Fruit fly (Drosophila melanogaster) whole organism, embryonic: Measurements from ENCODE around the gene Mtr3.

Experiments used
- Ada2b ChIP-seq: fragments of 200-800 bp; sonication (Bioruptor generic); IDR thresholded peaks from 2 replicates; pipeline ENCODE4 v1.3.6; 2022; ENCODE audit warnings: missing biosample characterization, missing genetic modification characterization
- Awh ChIP-seq: fragments of 200-800 bp; sonication (Bioruptor generic); IDR thresholded peaks from 2 replicates; pipeline ENCODE4, ENCODE4 v1.3.6; 2022; ENCODE audit warnings: missing biosample characterization, missing genetic modification characterization
- Blimp-1 ChIP-seq: fragments of 200-800 bp; sonication (Bioruptor generic); optimal IDR thresholded peaks from 3 replicates; lab custom pipeline; 2018; ENCODE audit warnings: missing biosample characterization, missing genetic modification characterization, mild to moderate bottlenecking, moderate library complexity, missing genetic modification reagents
- Bteb2 ChIP-seq: fragments of 200-800 bp; sonication (Bioruptor generic); optimal IDR thresholded peaks from 2 replicates; lab custom pipeline; 2016; ENCODE audit warnings: missing biosample characterization, missing genetic modification characterization
- C15 ChIP-seq: fragments of 200-800 bp; sonication (Bioruptor generic); IDR thresholded peaks from 3 replicates; pipeline ENCODE4 v1.3.6; 2022; ENCODE audit warnings: missing biosample characterization, missing genetic modification characterization
- CG10274 ChIP-seq: fragments of 200-800 bp; sonication (Bioruptor generic); optimal IDR thresholded peaks from 3 replicates; lab custom pipeline; 2017; ENCODE audit warnings: missing biosample characterization, mild to moderate bottlenecking, missing genetic modification characterization
- CG10462 ChIP-seq: fragments of 200-800 bp; sonication (Bioruptor generic); optimal IDR thresholded peaks from 2 replicates; lab custom pipeline; 2016; ENCODE audit warnings: missing biosample characterization, missing genetic modification characterization
- CG13296 ChIP-seq: fragments of 200-800 bp; sonication (Bioruptor generic); optimal IDR thresholded peaks from 3 replicates; lab custom pipeline; 2018; ENCODE audit warnings: missing biosample characterization, mild to moderate bottlenecking, missing genetic modification characterization
- CG13624 ChIP-seq: fragments of 200-800 bp; sonication (Bioruptor generic); optimal IDR thresholded peaks from 2 replicates; lab custom pipeline; 2016; ENCODE audit warnings: missing biosample characterization, missing genetic modification characterization
- CG16863 ChIP-seq: fragments of 200-800 bp; sonication (Bioruptor generic); optimal IDR thresholded peaks from 3 replicates; lab custom pipeline; 2016; ENCODE audit warnings: missing biosample characterization, missing genetic modification characterization
- CG17359 ChIP-seq: fragments of 200-800 bp; sonication (Bioruptor generic); optimal IDR thresholded peaks from 3 replicates; lab custom pipeline; 2018; ENCODE audit warnings: missing biosample characterization, mild to moderate bottlenecking, missing genetic modification characterization, moderate library complexity
- CG2120 ChIP-seq: fragments of 200-800 bp; sonication (Bioruptor generic); optimal IDR thresholded peaks from 3 replicates; lab custom pipeline; 2016; ENCODE audit warnings: missing biosample characterization, missing genetic modification characterization
- CG2129 ChIP-seq: fragments of 200-800 bp; sonication (Bioruptor generic); IDR thresholded peaks from 2 replicates; pipeline ENCODE4 v1.3.6; 2022; ENCODE audit warnings: missing biosample characterization, missing genetic modification characterization; ENCODE audit not compliant: partially characterized antibody
- CG31441 ChIP-seq: fragments of 200-800 bp; sonication (Bioruptor generic); IDR thresholded peaks from 2 replicates; pipeline ENCODE4 v1.3.6; 2022; ENCODE audit warnings: missing biosample characterization, missing genetic modification characterization
- CG3163 ChIP-seq: fragments of 200-800 bp; sonication (Bioruptor generic); optimal IDR thresholded peaks from 3 replicates; lab custom pipeline; 2016; ENCODE audit warnings: missing biosample characterization, missing genetic modification characterization
- CG34224 ChIP-seq: fragments of 200-800 bp; sonication (Bioruptor generic); IDR thresholded peaks from 3 replicates; pipeline ENCODE4 v1.3.6; 2022; ENCODE audit warnings: missing biosample characterization, missing genetic modification characterization; ENCODE audit not compliant: partially characterized antibody
- CG3995 ChIP-seq: fragments of 200-800 bp; sonication (Bioruptor generic); optimal IDR thresholded peaks from 3 replicates; lab custom pipeline; 2016; ENCODE audit warnings: missing biosample characterization, missing genetic modification characterization
- CG42726 ChIP-seq: fragments of 200-800 bp; sonication (Bioruptor generic); IDR thresholded peaks from 2 replicates; pipeline ENCODE4 v1.3.6; 2022; ENCODE audit warnings: missing biosample characterization, missing genetic modification characterization; ENCODE audit not compliant: partially characterized antibody
- CG4617 ChIP-seq: fragments of 200-800 bp; sonication (Bioruptor generic); optimal IDR thresholded peaks from 3 replicates; lab custom pipeline; 2016; ENCODE audit warnings: missing biosample characterization, missing genetic modification characterization, borderline replicate concordance
- CG7556 ChIP-seq: fragments of 200-800 bp; sonication (Bioruptor generic); optimal IDR thresholded peaks from 2 replicates; lab custom pipeline; 2017; ENCODE audit warnings: missing biosample characterization, mild to moderate bottlenecking, missing genetic modification characterization
- CG7963 ChIP-seq: fragments of 200-800 bp; sonication (Bioruptor generic); IDR thresholded peaks from 3 replicates; pipeline ENCODE4 v1.3.6; 2022; ENCODE audit warnings: missing biosample characterization, missing genetic modification characterization; ENCODE audit not compliant: partially characterized antibody
- CG7987 ChIP-seq: fragments of 200-800 bp; sonication (Bioruptor generic); optimal IDR thresholded peaks from 2 replicates; lab custom pipeline; 2018; ENCODE audit warnings: missing biosample characterization, mild to moderate bottlenecking, missing genetic modification characterization, moderate library complexity
- CG9727 ChIP-seq: fragments of 200-800 bp; sonication (Bioruptor generic); optimal IDR thresholded peaks from 3 replicates; lab custom pipeline; 2017; ENCODE audit warnings: missing biosample characterization, mild to moderate bottlenecking, missing genetic modification characterization
- D19B ChIP-seq: fragments of 200-800 bp; sonication (Bioruptor generic); optimal IDR thresholded peaks from 2 replicates; lab custom pipeline; 2017; ENCODE audit warnings: missing biosample characterization, mild to moderate bottlenecking, missing genetic modification characterization
- Dfd ChIP-seq, 2 experiments: fragments of >200 bp; optimal IDR thresholded peaks; 2 replicates each; lab custom pipeline; 2017; ENCODE audit warnings: missing biosample characterization in 2 of 2, missing genetic modification characterization in 2 of 2
- Gug ChIP-seq: fragments of 200-800 bp; sonication (Bioruptor generic); IDR thresholded peaks from 4 replicates; pipeline ENCODE4 v1.3.6; 2022; ENCODE audit warnings: missing biosample characterization, missing genetic modification characterization
- HHEX ChIP-seq: fragments of 200-800 bp; sonication (Bioruptor generic); optimal IDR thresholded peaks from 3 replicates; lab custom pipeline; 2017; ENCODE audit warnings: missing biosample characterization, mild to moderate bottlenecking, missing genetic modification characterization, missing genetic modification reagents
- Lhr ChIP-seq: fragments of 200-800 bp; sonication (Bioruptor generic); optimal IDR thresholded peaks from 3 replicates; lab custom pipeline; 2017; ENCODE audit warnings: mild to moderate bottlenecking, missing biosample characterization, missing genetic modification reagents, missing genetic modification characterization
- Ptx1 ChIP-seq: fragments of 200-800 bp; sonication (Bioruptor generic); IDR thresholded peaks from 2 replicates; pipeline ENCODE4 v1.3.6; 2022; ENCODE audit warnings: missing biosample characterization, missing genetic modification characterization
- Spps ChIP-seq: fragments of 200-800 bp; sonication (Bioruptor generic); optimal IDR thresholded peaks from 2 replicates; lab custom pipeline; 2018; ENCODE audit warnings: missing biosample characterization, mild to moderate bottlenecking, missing genetic modification characterization
- TFAM ChIP-seq: fragments of 200-800 bp; sonication (Bioruptor generic); optimal IDR thresholded peaks from 2 replicates; lab custom pipeline; 2017; ENCODE audit warnings: missing biosample characterization, missing genetic modification characterization, inconsistent platforms
- Xbp1 ChIP-seq: fragments of 200-800 bp; sonication (Bioruptor generic); optimal IDR thresholded peaks from 3 replicates; lab custom pipeline; 2016; ENCODE audit warnings: missing biosample characterization, mild to moderate bottlenecking, missing genetic modification characterization
- ash1 ChIP-seq: fragments of 200-800 bp; sonication (Bioruptor generic); optimal IDR thresholded peaks from 2 replicates; lab custom pipeline; 2018; ENCODE audit warnings: missing biosample characterization, mild to moderate bottlenecking, missing genetic modification characterization
- br ChIP-seq: fragments of >200 bp; optimal IDR thresholded peaks from 2 replicates; lab custom pipeline; 2017
- crp ChIP-seq, 2 experiments: fragments of 200-800 bp; sonication (Bioruptor generic); optimal IDR thresholded peaks; 2 replicates in 1 of 2; 3 replicates in 1 of 2; lab custom pipeline; 2017; ENCODE audit warnings: missing biosample characterization in 2 of 2, missing genetic modification characterization in 2 of 2, mild to moderate bottlenecking in 1 of 2, moderate library complexity in 1 of 2
- cwo ChIP-seq: fragments of 200-800 bp; sonication (Bioruptor generic); optimal IDR thresholded peaks from 3 replicates; lab custom pipeline; 2017; ENCODE audit warnings: missing biosample characterization, missing genetic modification characterization, mild to moderate bottlenecking, moderate library complexity, missing genetic modification reagents
- da ChIP-seq: fragments of 200-800 bp; sonication (Bioruptor generic); optimal IDR thresholded peaks from 2 replicates; lab custom pipeline; 2016; ENCODE audit warnings: missing biosample characterization, missing genetic modification characterization
- danr ChIP-seq: fragments of 200-800 bp; sonication (Bioruptor generic); IDR thresholded peaks from 2 replicates; pipeline ENCODE4 v1.3.6; 2022; ENCODE audit warnings: missing biosample characterization, missing genetic modification characterization
- ewg ChIP-seq: fragments of 200-800 bp; sonication (Bioruptor generic); optimal IDR thresholded peaks from 3 replicates; lab custom pipeline; 2017; ENCODE audit warnings: mild to moderate bottlenecking, missing biosample characterization, missing genetic modification reagents, missing genetic modification characterization
- fd102C ChIP-seq: fragments of 200-800 bp; sonication (Bioruptor generic); optimal IDR thresholded peaks from 2 replicates; lab custom pipeline; 2018; ENCODE audit warnings: missing biosample characterization, mild to moderate bottlenecking, missing genetic modification characterization, moderate library complexity
- gem ChIP-seq: fragments of 200-800 bp; sonication (Bioruptor generic); optimal IDR thresholded peaks from 2 replicates; lab custom pipeline; 2019; ENCODE audit warnings: missing biosample characterization, mild to moderate bottlenecking, missing genetic modification characterization, moderate library complexity
- hth ChIP-seq: fragments of >200 bp; optimal IDR thresholded peaks from 2 replicates; lab custom pipeline; 2017; ENCODE audit warnings: inconsistent platforms
- nerfin-2 ChIP-seq: fragments of 200-800 bp; sonication (Bioruptor generic); IDR thresholded peaks from 2 replicates; pipeline ENCODE4 v1.3.6; 2022; ENCODE audit warnings: missing biosample characterization, missing genetic modification characterization; ENCODE audit not compliant: partially characterized antibody
- prd ChIP-seq, 3 experiments: fragments of >200 bp in 2 of 3; fragments of 200-800 bp in 1 of 3; sonication (Bioruptor generic) in 1 of 3; optimal IDR thresholded peaks in 2 of 3; IDR thresholded peaks in 1 of 3; 2 replicates in 2 of 3; 3 replicates in 1 of 3; pipeline versions ENCODE4 v1.3.6 to Lab custom; 2017 to 2022; ENCODE audit warnings: missing biosample characterization in 1 of 3, missing genetic modification characterization in 1 of 3
- so ChIP-seq: fragments of 200-800 bp; sonication (Bioruptor generic); IDR thresholded peaks from 3 replicates; pipeline ENCODE4 v1.3.6; 2022; ENCODE audit warnings: missing biosample characterization, missing genetic modification characterization
- ssp ChIP-seq: fragments of 200-800 bp; sonication (Bioruptor generic); IDR thresholded peaks from 2 replicates; pipeline ENCODE4 v1.3.6; 2022; ENCODE audit warnings: missing biosample characterization, missing genetic modification characterization
- sug ChIP-seq: fragments of 200-800 bp; optimal IDR thresholded peaks from 2 replicates; lab custom pipeline; 2019; ENCODE audit warnings: missing biosample characterization, mild to moderate bottlenecking, missing genetic modification characterization, moderate library complexity
- zen ChIP-seq: fragments of 200-800 bp; sonication (Bioruptor generic); optimal IDR thresholded peaks from 3 replicates; lab custom pipeline; 2018; ENCODE audit warnings: missing biosample characterization, mild to moderate bottlenecking, missing genetic modification characterization, moderate library complexity

Mtr3 gene

DNA sequence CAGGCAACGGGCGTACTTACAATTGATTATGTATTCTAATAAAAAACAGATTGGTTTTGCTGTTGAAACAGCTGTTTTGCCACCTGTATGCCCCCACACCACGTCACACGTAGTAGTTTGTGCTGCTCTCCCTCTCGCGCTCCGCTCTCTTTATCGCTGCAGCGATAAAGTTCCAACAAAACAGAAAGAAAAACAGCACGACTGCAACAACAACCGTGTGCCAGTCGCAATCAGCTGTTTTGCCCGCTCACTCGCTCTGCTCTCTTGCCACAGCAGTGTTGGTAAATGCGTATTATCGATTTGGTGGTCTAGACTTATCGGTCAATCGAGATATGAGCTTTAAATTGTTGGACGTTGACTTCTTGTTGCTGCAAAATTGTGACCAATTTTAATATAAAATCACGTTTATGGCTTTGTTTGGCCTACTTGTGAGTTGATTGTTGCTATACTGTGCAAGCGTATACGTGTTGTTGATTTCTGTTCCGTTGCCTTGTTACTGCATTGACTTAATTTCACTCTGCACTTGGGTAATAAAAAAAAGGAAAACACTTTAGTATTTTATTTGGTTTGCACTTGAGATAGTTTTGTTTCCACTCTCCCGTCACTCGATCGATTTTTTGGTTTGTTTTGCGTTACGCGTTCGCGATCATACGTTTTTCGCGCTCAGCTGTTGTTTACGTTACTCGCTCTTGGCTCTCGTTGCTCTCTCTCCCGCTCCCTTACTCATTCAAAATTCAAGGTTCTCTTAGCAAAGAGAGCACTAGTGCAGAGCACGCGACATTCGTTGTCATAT, 16.4 kb downstream of the Mtr3 start:
- TF ChIP-seq cwo (GFP tag; lab: Kevin White, UChicago) (peak; percentile 22), CG2120 (GFP tag; lab: Kevin White, UChicago) (peak; percentile 36), D19B (GFP tag; lab: Kevin White, UChicago) (no peak), Spps (tag; lab: Kevin White, UChicago) (no peak), Blimp-1 (no peak), C15 (GFP tag; lab: Robert Waterston, UW) (no peak), CG34224 (GFP tag; lab: Robert Waterston, UW) (0 out of 3 replicates have a peak, but pooled peaks have one; percentile 59), CG16863 (GFP tag; lab: Kevin White, UChicago) (no peak), Gug (no peak), Ada2b (no peak), CG3163 (GFP tag; lab: Kevin White, UChicago) (peak; percentile 98), danr (no peak), Xbp1 (GFP tag; lab: Kevin White, UChicago) (peak; percentile 64), prd (optimal IDR thresholded peaks at IDR 0.05; lab: Kevin White, UChicago) (no peak), prd (GFP tag; IDR thresholded peaks at IDR 0.05; lab: Robert Waterston, UW) (no peak), CG7987 (GFP tag; lab: Kevin White, UChicago) (no peak), CG10274 (GFP tag; lab: Kevin White, UChicago) (no peak), CG9727 (GFP tag; lab: Kevin White, UChicago) (peak; percentile 46), CG13624 (GFP tag; lab: Kevin White, UChicago) (peak; percentile 49), zen (tag; lab: Kevin White, UChicago) (no peak), gem (tag; lab: Kevin White, UChicago) (peak; percentile 40), so (GFP tag; lab: Robert Waterston, UW) (0 out of 3 replicates have a peak, but pooled peaks have one; percentile 9), CG7963 (GFP tag; lab: Robert Waterston, UW) (no peak), Dfd (GFP tag; optimal IDR thresholded peaks at IDR 0.05; lab: Kevin White, UChicago) (no peak), CG4617 (GFP tag; lab: Kevin White, UChicago) (no peak), TFAM (GFP tag; lab: Kevin White, UChicago) (no peak), ssp (no peak), fd102C (GFP tag; lab: Kevin White, UChicago) (no peak), nerfin-2 (GFP tag; lab: Robert Waterston, UW) (no peak), Awh (no peak), crp (GFP tag; optimal IDR thresholded peaks at IDR 0.05; lab: Kevin White, UChicago) (peak; percentile 58 to 90), CG7556 (GFP tag; lab: Kevin White, UChicago) (peak; percentile 38), CG3995 (peak; percentile 75), CG13296 (GFP tag; lab: Kevin White, UChicago) (no peak), sug (peak; percentile 37), CG2129 (GFP tag; lab: Robert Waterston, UW) (no peak), da (GFP tag; lab: Kevin White, UChicago) (no peak), CG17359 (no peak), ash1 (GFP tag; lab: Kevin White, UChicago) (no peak), HHEX (no peak), CG31441 (GFP tag; lab: Robert Waterston, UW) (0 out of 2 replicates have a peak, but pooled peaks have one; percentile 34), br (lab: Kevin White, UChicago) (no peak), Ptx1 (GFP tag; lab: Robert Waterston, UW) (no peak), CG10462 (GFP tag; lab: Kevin White, UChicago) (no peak), Lhr (GFP tag; lab: Kevin White, UChicago) (no peak), Bteb2 (GFP tag; lab: Kevin White, UChicago) (peak; percentile 46), CG42726 (GFP tag; lab: Robert Waterston, UW) (0 out of 2 replicates have a peak, but pooled peaks have one; percentile 6), hth (lab: Kevin White, UChicago) (no peak), ewg (GFP tag; lab: Kevin White, UChicago) (no peak)
